Fruit fly (Drosophila melanogaster): Measurements from ENCODE around the gene CG34328.
A peak's percentile ranks its signal among the peaks of the same experiment; 100 is the strongest.

Gene CG34328

dm6 chrX:18370775-18371735, 28.8 kb downstream of the CG34328 start (continued):
- TF ChIP-seq Dp (GFP tag; optimal IDR thresholded peaks at IDR 0.05) (peak; percentile 89), YL-1 (GFP tag; optimal IDR thresholded peaks at IDR 0.05) (peak; percentile 95), CG17385 (GFP tag; optimal IDR thresholded peaks at IDR 0.05) (peak; percentile 5), CG14441 (GFP tag; IDR thresholded peaks at IDR 0.05) (0 out of 2 replicates have a peak, but pooled peaks have one; percentile 10), Lhr (GFP tag; optimal IDR thresholded peaks at IDR 0.05) (peak; percentile 91), CG17186 (GFP tag; optimal IDR thresholded peaks at IDR 0.05) (peak; percentile 96), CG1603 (tag; optimal IDR thresholded peaks at IDR 0.05) (peak; percentile 90), trh (GFP tag; optimal IDR thresholded peaks at IDR 0.05) (no peak), lab (GFP tag; optimal IDR thresholded peaks at IDR 0.05) (peak; percentile 31), trem (tag; optimal IDR thresholded peaks at IDR 0.05) (peak; percentile 99), Taf1 (GFP tag; IDR thresholded peaks at IDR 0.05) (no peak), TFAM (GFP tag; optimal IDR thresholded peaks at IDR 0.05) (no peak), CG1233 (GFP tag; optimal IDR thresholded peaks at IDR 0.05) (no peak), maf-S (GFP tag; optimal IDR thresholded peaks at IDR 0.05) (peak; percentile 52), CG14667 (GFP tag; IDR thresholded peaks at IDR 0.05) (no peak), CG13296 (GFP tag; optimal IDR thresholded peaks at IDR 0.05) (peak; percentile 7), Dbx (GFP tag; IDR thresholded peaks at IDR 0.05) (peak; percentile 63; the same call in 2 of the 3 replicates), CG32772 (GFP tag; IDR thresholded peaks at IDR 0.05) (peak; percentile 56), CG10543 (GFP tag; optimal IDR thresholded peaks at IDR 0.05) (peak; percentile 62), HmgD (GFP tag; optimal IDR thresholded peaks at IDR 0.05) (peak; percentile 75), Lim3 (GFP tag; IDR thresholded peaks at IDR 0.05) (no peak)

dm6 chrX:18369767-18370166, 30.1 kb downstream of the CG34328 start:
- no peak for TF ChIP-seq Dip2 (GFP tag; IDR thresholded peaks at IDR 0.05)
- TF ChIP-seq CG9932 (GFP tag; IDR thresholded peaks at IDR 0.05) = 0 out of 2 replicates have a peak, but pooled peaks have one; percentile 29
- TF ChIP-seq row (GFP tag; IDR thresholded peaks at IDR 0.05) = 0 out of 3 replicates have a peak, but pooled peaks have one; percentile 4
- no peak for TF ChIP-seq CG10147 (GFP tag; optimal IDR thresholded peaks at IDR 0.05)
- no peak for TF ChIP-seq pnt (GFP tag; optimal IDR thresholded peaks at IDR 0.05)
- no peak for TF ChIP-seq Trl (optimal IDR thresholded peaks at IDR 0.05)
- no peak for TF ChIP-seq Trl (GFP tag; optimal IDR thresholded peaks at IDR 0.05)
- no peak for TF ChIP-seq CG1024 (GFP tag; IDR thresholded peaks at IDR 0.05)
- no peak for TF ChIP-seq ase (GFP tag; IDR thresholded peaks at IDR 0.05)
- no peak for TF ChIP-seq CG12659 (GFP tag; optimal IDR thresholded peaks at IDR 0.05)
- TF ChIP-seq CG14667 (GFP tag; IDR thresholded peaks at IDR 0.05) = no peak
- TF ChIP-seq NC2α (GFP tag; optimal IDR thresholded peaks at IDR 0.05) = no peak
- TF ChIP-seq Xbp1 (GFP tag; optimal IDR thresholded peaks at IDR 0.05) = no peak
- no peak for TF ChIP-seq CG30403 (GFP tag; optimal IDR thresholded peaks at IDR 0.05)
- no peak for TF ChIP-seq Eip74EF (GFP tag; optimal IDR thresholded peaks at IDR 0.05)
- TF ChIP-seq gcm2 (GFP tag; optimal IDR thresholded peaks at IDR 0.05) = no peak
- TF ChIP-seq Hand (GFP tag; optimal IDR thresholded peaks at IDR 0.05) = no peak
- TF ChIP-seq CG4854 (GFP tag; optimal IDR thresholded peaks at IDR 0.05) = no peak
- no peak for TF ChIP-seq H2.0 (GFP tag; IDR thresholded peaks at IDR 0.05)
- no peak for TF ChIP-seq gt (GFP tag; IDR thresholded peaks at IDR 0.05)
- TF ChIP-seq NFAT (GFP tag; IDR thresholded peaks at IDR 0.05) = 0 out of 2 replicates have a peak, but pooled peaks have one; percentile 1
- no peak for TF ChIP-seq MTF-1 (GFP tag; optimal IDR thresholded peaks at IDR 0.05; ENCODE audit: borderline replicate concordance)
- TF ChIP-seq bcd (GFP tag; optimal IDR thresholded peaks at IDR 0.05) = no peak
- no peak for TF ChIP-seq CG6254 (GFP tag; optimal IDR thresholded peaks at IDR 0.05)
- TF ChIP-seq chinmo (GFP tag; IDR thresholded peaks at IDR 0.05; ENCODE audit: partially characterized antibody) = 0 out of 4 replicates have a peak, but pooled peaks have one; percentile 40
- peak; percentile 56 for TF ChIP-seq crol (GFP tag; IDR thresholded peaks at IDR 0.05)
- TF ChIP-seq CG32772 (GFP tag; IDR thresholded peaks at IDR 0.05) = no peak
- TF ChIP-seq CG10267 (tag; optimal IDR thresholded peaks at IDR 0.05) = no peak
- TF ChIP-seq E2f2 (GFP tag; IDR thresholded peaks at IDR 0.05) = no peak

All from whole organism, embryonic.